Worm (Caenorhabditis elegans) whole organism, late embryonic: ENCODE results near the gene fbxb-107.

ENCODE experiments used
- C08G9.2 ChIP-seq: sonication (generic microtip); optimal IDR thresholded peaks from 2 replicates; lab custom pipeline; 2016; ENCODE audit warnings: mild to moderate bottlenecking, missing genetic modification characterization, moderate library complexity, missing compliant biosample characterization
- F13H6.1 ChIP-seq: sonication (generic microtip); optimal IDR thresholded peaks from 2 replicates; lab custom pipeline; 2016; ENCODE audit warnings: missing genetic modification characterization, missing compliant biosample characterization
- ahr-1 ChIP-seq: sonication (generic microtip); optimal IDR thresholded peaks from 2 replicates; lab custom pipeline; 2016; ENCODE audit warnings: missing genetic modification characterization, missing compliant biosample characterization
- ceh-31 ChIP-seq: sonication (generic microtip); optimal IDR thresholded peaks from 2 replicates; lab custom pipeline; 2016; ENCODE audit warnings: missing genetic modification characterization, missing compliant biosample characterization
- ceh-45 ChIP-seq: fragments of 200-800 bp; sonication (Bioruptor generic); IDR thresholded peaks from 2 replicates; pipeline ENCODE4 v1.3.6; 2022; ENCODE audit warnings: missing genetic modification reagents, missing genetic modification characterization, missing compliant biosample characterization
- ceh-9 ChIP-seq: sonication (generic microtip); optimal IDR thresholded peaks from 2 replicates; lab custom pipeline; 2016; ENCODE audit warnings: mild to moderate bottlenecking, missing genetic modification characterization, inconsistent platforms, missing compliant biosample characterization
- eyg-1 ChIP-seq: sonication (generic microtip); optimal IDR thresholded peaks from 2 replicates; lab custom pipeline; 2016; ENCODE audit warnings: missing genotype, missing genetic modification characterization, missing compliant biosample characterization
- fkh-6 ChIP-seq: sonication (generic microtip); optimal IDR thresholded peaks from 2 replicates; lab custom pipeline; 2016; ENCODE audit warnings: missing genetic modification characterization, missing compliant biosample characterization
- nhr-11 ChIP-seq: fragments of 150-350 bp; optimal IDR thresholded peaks from 2 replicates; lab custom pipeline; 2014; ENCODE audit warnings: missing biosample characterization, missing genetic modification characterization
- pax-1 ChIP-seq: fragments of 150-350 bp; optimal IDR thresholded peaks from 2 replicates; lab custom pipeline; 2014; ENCODE audit warnings: missing biosample characterization, missing genetic modification characterization
- pha-4 ChIP-seq: fragments of 150-350 bp; optimal IDR thresholded peaks from 2 replicates; lab custom pipeline; 2018; ENCODE audit warnings: missing biosample characterization, missing genetic modification reagents, missing genetic modification characterization
- rnt-1 ChIP-seq: sonication (generic microtip); optimal IDR thresholded peaks from 2 replicates; lab custom pipeline; 2016; ENCODE audit warnings: missing genetic modification characterization, missing compliant biosample characterization
- ttx-3 ChIP-seq: sonication (generic microtip); optimal IDR thresholded peaks from 2 replicates; lab custom pipeline; 2016; ENCODE audit warnings: missing genetic modification reagents, missing genetic modification characterization, missing compliant biosample characterization

DNA sequence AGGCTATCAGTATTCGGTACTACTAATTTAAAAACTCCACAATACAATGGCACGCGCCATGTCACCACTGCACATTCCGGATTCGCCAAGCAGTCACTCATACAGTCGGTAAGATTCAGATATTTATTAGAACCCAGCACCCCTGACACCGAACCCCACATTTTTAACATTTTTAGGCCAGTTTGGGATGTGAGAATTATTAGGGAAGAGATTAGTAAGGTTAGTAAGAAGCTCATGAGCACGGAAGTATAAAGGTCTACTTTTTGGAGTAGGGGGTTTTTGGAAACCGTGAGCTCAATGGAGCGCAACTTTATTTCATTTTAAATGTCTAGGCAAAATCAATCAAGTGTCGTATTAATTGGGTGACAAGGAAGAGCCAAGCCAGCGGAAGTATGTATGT is 618 bp upstream of the fbxb-107 start, which contains the start of gene F29A7.8:
- TF ChIP-seq pax-1 (tag; lab: Kevin White, UChicago) (no peak), F13H6.1 (tag; lab: Kevin White, UChicago) (no peak), ttx-3 (tag; lab: Kevin White, UChicago) (no peak), nhr-11 (tag; lab: Kevin White, UChicago) (no peak), pha-4 (no peak), ceh-9 (tag; lab: Kevin White, UChicago) (no peak), ceh-45 (GFP tag; lab: Robert Waterston, UW) (no peak), ceh-31 (no peak), fkh-6 (tag; lab: Kevin White, UChicago) (no peak), eyg-1 (tag; lab: Kevin White, UChicago) (no peak), ahr-1 (tag; lab: Kevin White, UChicago) (no peak), rnt-1 (tag; lab: Kevin White, UChicago) (no peak), C08G9.2 (tag; lab: Kevin White, UChicago) (no peak)
